Fruit fly (Drosophila melanogaster) ovary, adult (tissue): ENCODE results near the gene CG14441.

Experiments
- CG17801 ChIP-seq: fragments of 200-800 bp; optimal IDR thresholded peaks from 2 replicates; lab custom pipeline; 2019; ENCODE audit warnings: missing biosample characterization, mild to moderate bottlenecking, missing genetic modification characterization, moderate library complexity; ENCODE audit not compliant: partially characterized antibody

Gene CG14441

dm6 chrX:6719968-6720367 lies 20.7 kb downstream of the CG14441 start:
- no peak for TF ChIP-seq CG17801 (GFP tag; lab: Kevin White, UChicago)

DNA sequence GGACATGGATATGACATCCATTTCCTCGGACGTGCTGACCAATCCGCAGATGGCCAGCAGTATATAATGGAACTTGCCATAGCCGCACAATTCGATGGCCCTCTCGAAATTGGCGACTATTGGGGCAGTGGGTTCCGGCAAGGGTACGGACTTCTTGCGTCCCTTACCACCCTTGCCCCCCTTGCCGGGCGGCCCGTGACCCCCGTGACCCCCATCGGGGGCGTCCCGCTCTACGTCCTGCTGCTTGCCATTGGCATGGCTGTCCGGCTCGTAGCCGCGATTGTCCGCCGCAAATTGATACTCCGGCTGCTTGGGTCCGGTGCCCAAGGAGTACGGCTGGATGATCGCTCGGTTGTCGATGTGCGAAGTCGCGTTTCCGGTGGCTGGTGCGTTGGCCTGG lies 24.3 kb downstream of the CG14441 start:
- no peak for TF ChIP-seq CG17801 (GFP tag; lab: Kevin White, UChicago)

- TF ChIP-seq CG17801 (GFP tag; lab: Kevin White, UChicago) = no peak
These were observed 25.7 kb downstream of the CG14441 start for dm6 chrX:6724904-6725505.

- no peak for TF ChIP-seq CG17801 (GFP tag; lab: Kevin White, UChicago)
These were observed 27.6 kb downstream of the CG14441 start for dm6 chrX:6726758-6727490.

- no peak for TF ChIP-seq CG17801 (GFP tag; lab: Kevin White, UChicago)
These were observed 29.4 kb downstream of the CG14441 start for dm6 chrX:6728597-6729158.

- no peak for TF ChIP-seq CG17801 (GFP tag; lab: Kevin White, UChicago)
These were observed 31.4 kb downstream of the CG14441 start for dm6 chrX:6730600-6731259.

DNA sequence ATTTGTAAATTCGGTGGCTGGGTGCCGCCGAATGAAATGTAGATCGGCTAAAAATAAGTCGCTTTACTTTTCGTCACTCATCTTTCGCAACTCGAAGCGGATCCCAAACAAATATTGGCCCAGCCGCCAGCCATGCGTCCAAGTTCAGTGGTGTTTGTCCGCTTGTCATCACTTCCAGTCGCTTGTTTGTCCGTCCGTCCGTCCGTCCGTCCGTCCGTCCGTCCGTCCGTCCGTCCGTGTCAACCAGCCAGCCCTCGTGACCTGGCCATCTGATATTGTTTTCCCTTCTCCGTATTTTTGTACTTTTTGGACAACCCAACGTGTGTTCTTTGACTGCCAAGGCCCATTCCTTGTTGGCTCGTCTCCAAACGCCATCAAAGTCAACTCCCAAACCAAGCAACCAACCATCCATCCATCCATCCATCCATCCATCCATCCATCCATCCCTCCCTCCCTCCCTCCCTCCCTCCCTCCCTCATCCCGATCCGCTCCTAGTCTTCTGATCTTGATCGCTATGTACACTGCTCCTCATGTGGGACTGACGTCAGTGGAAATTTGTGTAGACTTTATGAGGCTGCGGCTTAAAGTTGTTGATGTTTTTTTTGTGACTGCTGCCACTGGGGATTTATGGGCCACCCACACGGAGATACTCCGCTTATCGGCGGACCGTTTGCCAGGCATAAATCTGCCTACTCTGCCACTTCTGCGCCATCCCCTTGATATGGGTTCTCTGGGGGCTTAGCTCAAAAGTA lies 34.2 kb downstream of the CG14441 start:
- TF ChIP-seq CG17801 (GFP tag; lab: Kevin White, UChicago) = peak; percentile 0

- TF ChIP-seq CG17801 (GFP tag; lab: Kevin White, UChicago) = no peak
These were observed 40.8 kb downstream of the CG14441 start, which contains the start of gene CG3168 for dm6 chrX:6739936-6740668. Gene CG3168, minus strand, starts transcription at chrX:6739986.

DNA sequence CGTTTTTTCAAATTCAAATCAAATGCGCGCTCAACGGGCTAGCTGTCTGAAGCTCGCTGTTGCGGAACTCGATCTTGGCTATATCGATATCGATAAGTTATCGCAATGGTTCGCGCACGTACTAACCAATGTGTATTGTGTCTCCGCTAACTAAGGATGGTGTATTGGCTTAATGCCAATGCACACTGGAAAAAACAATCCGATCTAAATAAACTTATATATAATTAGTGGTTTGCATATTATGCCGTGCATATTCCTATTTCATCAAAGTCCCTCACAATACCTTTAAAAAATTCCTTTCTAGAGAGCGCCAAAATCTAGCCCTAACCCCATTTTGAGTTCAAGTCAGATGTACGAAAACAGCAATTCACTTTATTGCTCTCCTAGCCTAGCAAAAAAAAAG lies 41.9 kb downstream of the CG14441 start:
- peak; percentile 26 for TF ChIP-seq CG17801 (GFP tag; lab: Kevin White, UChicago)

- TF ChIP-seq CG17801 (GFP tag; lab: Kevin White, UChicago) = no peak
These were observed 43.9 kb downstream of the CG14441 start for dm6 chrX:6743192-6743591.

dm6 chrX:6744088-6744487 lies 44.8 kb downstream of the CG14441 start, which contains the start of gene RpL17:
Gene RpL17, minus strand, starts transcription at chrX:6744238.
- TF ChIP-seq CG17801 (GFP tag; lab: Kevin White, UChicago) = peak; percentile 72

dm6 chrX:6745547-6745946 lies 46.2 kb downstream of the CG14441 start:
- TF ChIP-seq CG17801 (GFP tag; lab: Kevin White, UChicago) = no peak

DNA sequence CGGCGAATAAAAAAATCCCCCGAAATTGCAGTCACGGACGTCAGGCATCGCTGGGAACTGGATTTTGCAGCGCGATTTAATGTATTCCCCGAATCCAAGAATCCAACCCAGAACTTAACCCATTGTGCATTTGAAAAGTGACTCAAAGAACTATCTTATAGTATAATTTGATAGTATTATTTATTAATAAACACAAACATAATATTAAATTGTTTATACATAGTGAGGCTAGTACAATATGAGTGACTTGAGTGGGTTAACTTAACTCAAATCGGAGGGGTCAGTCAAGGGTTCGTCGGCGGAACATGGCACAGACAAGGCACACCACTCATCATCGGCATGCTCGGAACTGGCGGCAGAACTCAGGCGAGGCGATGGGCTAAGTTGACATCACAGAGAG lies 46.9 kb downstream of the CG14441 start:
- no peak for TF ChIP-seq CG17801 (GFP tag; lab: Kevin White, UChicago)

- no peak for TF ChIP-seq CG17801 (GFP tag; lab: Kevin White, UChicago)
These were observed 47.9 kb downstream of the CG14441 start, which contains the start of gene CG14439 for dm6 chrX:6747244-6747643. Gene CG14439, plus strand, starts transcription at chrX:6747544.
